Fruit fly (Drosophila melanogaster) whole organism, embryonic: ENCODE measurements around the gene gish.
A peak's percentile ranks its signal among the peaks of the same experiment; 100 is the strongest.

Experiments
- C15 ChIP-seq: fragments of 200-800 bp; sonication (Bioruptor generic); IDR thresholded peaks from 3 replicates; pipeline ENCODE4 v1.3.6; 2022; ENCODE audit warnings: missing biosample characterization, missing genetic modification characterization
- CG10147 ChIP-seq: fragments of 200-800 bp; sonication (Bioruptor generic); optimal IDR thresholded peaks from 2 replicates; lab custom pipeline; 2019; ENCODE audit warnings: missing biosample characterization, mild to moderate bottlenecking, missing genetic modification characterization, moderate library complexity
- CG10209 ChIP-seq: fragments of 200-800 bp; sonication (Bioruptor generic); optimal IDR thresholded peaks from 3 replicates; lab custom pipeline; 2017; ENCODE audit warnings: missing biosample characterization, mild to moderate bottlenecking, missing genetic modification characterization, missing genetic modification reagents
- CG10267 ChIP-seq: fragments of 200-800 bp; sonication (Bioruptor generic); optimal IDR thresholded peaks from 2 replicates; lab custom pipeline; 2018; ENCODE audit warnings: missing biosample characterization, mild to moderate bottlenecking, missing genetic modification characterization, moderate library complexity
- CG10274 ChIP-seq: fragments of 200-800 bp; sonication (Bioruptor generic); optimal IDR thresholded peaks from 3 replicates; lab custom pipeline; 2017; ENCODE audit warnings: missing biosample characterization, mild to moderate bottlenecking, missing genetic modification characterization
- CG10979 ChIP-seq: fragments of 200-800 bp; sonication (Bioruptor generic); optimal IDR thresholded peaks from 2 replicates; lab custom pipeline; 2018; ENCODE audit warnings: missing biosample characterization, mild to moderate bottlenecking, missing genetic modification characterization, moderate library complexity
- CG11504 ChIP-seq: fragments of 200-800 bp; sonication (Bioruptor generic); optimal IDR thresholded peaks from 3 replicates; lab custom pipeline; 2019; ENCODE audit warnings: missing biosample characterization, mild to moderate bottlenecking, missing genetic modification characterization, moderate library complexity
- CG13296 ChIP-seq: fragments of 200-800 bp; sonication (Bioruptor generic); optimal IDR thresholded peaks from 3 replicates; lab custom pipeline; 2018; ENCODE audit warnings: missing biosample characterization, mild to moderate bottlenecking, missing genetic modification characterization
- CG13624 ChIP-seq: fragments of 200-800 bp; sonication (Bioruptor generic); optimal IDR thresholded peaks from 2 replicates; lab custom pipeline; 2016; ENCODE audit warnings: missing biosample characterization, missing genetic modification characterization
- CG14014 ChIP-seq: fragments of 200-800 bp; sonication (Bioruptor generic); IDR thresholded peaks from 2 replicates; pipeline ENCODE4 v1.3.6; 2022; ENCODE audit warnings: missing biosample characterization, missing genetic modification characterization
- CG14050 ChIP-seq: fragments of 200-800 bp; sonication (Bioruptor generic); IDR thresholded peaks from 3 replicates; pipeline ENCODE4 v1.3.6; 2022; ENCODE audit warnings: missing biosample characterization, missing genetic modification characterization
- CG14441 ChIP-seq: fragments of 200-800 bp; sonication (Bioruptor generic); IDR thresholded peaks from 2 replicates; pipeline ENCODE4 v1.3.6; 2022; ENCODE audit warnings: missing biosample characterization, missing genetic modification characterization
- CG14667 ChIP-seq: fragments of 200-800 bp; sonication (Bioruptor generic); IDR thresholded peaks from 2 replicates; pipeline ENCODE4 v1.3.6; 2022; ENCODE audit warnings: missing biosample characterization, missing genetic modification characterization
- CG15696 ChIP-seq: fragments of 200-800 bp; sonication (Bioruptor generic); optimal IDR thresholded peaks from 2 replicates; lab custom pipeline; 2019; ENCODE audit warnings: missing biosample characterization, mild to moderate bottlenecking, missing genetic modification characterization, moderate library complexity
- CG1603 ChIP-seq: fragments of 200-800 bp; sonication (Bioruptor generic); optimal IDR thresholded peaks from 2 replicates; lab custom pipeline; 2019; ENCODE audit warnings: missing biosample characterization, mild to moderate bottlenecking, missing genetic modification characterization, moderate library complexity
- CG17802 ChIP-seq: fragments of 200-800 bp; sonication (Bioruptor generic); optimal IDR thresholded peaks from 2 replicates; lab custom pipeline; 2018; ENCODE audit warnings: missing biosample characterization, mild to moderate bottlenecking, missing genetic modification characterization, moderate library complexity
- CG18599 ChIP-seq: fragments of 200-800 bp; sonication (Bioruptor generic); optimal IDR thresholded peaks from 3 replicates; lab custom pipeline; 2017; ENCODE audit warnings: missing biosample characterization, missing genetic modification characterization, mild to moderate bottlenecking, moderate library complexity, missing genetic modification reagents
- CG30431 ChIP-seq: fragments of 200-800 bp; sonication (Bioruptor generic); optimal IDR thresholded peaks from 2 replicates; lab custom pipeline; 2017; ENCODE audit warnings: missing biosample characterization, missing genetic modification characterization
- CG34376 ChIP-seq: fragments of 200-800 bp; sonication (Bioruptor generic); optimal IDR thresholded peaks from 2 replicates; lab custom pipeline; 2018; ENCODE audit warnings: missing biosample characterization, mild to moderate bottlenecking, missing genetic modification characterization
- CG6272 ChIP-seq: fragments of 200-800 bp; sonication (Bioruptor generic); IDR thresholded peaks from 2 replicates; pipeline ENCODE4 v1.3.6; 2022; ENCODE audit warnings: missing biosample characterization, missing genetic modification characterization
- CG7839 ChIP-seq: fragments of 200-800 bp; sonication (Bioruptor generic); optimal IDR thresholded peaks from 3 replicates; lab custom pipeline; 2018; ENCODE audit warnings: missing biosample characterization, mild to moderate bottlenecking, missing genetic modification characterization, moderate library complexity
- CG9215 ChIP-seq: fragments of 200-800 bp; sonication (Bioruptor generic); IDR thresholded peaks from 2 replicates; pipeline ENCODE4 v1.3.6; 2022; ENCODE audit warnings: missing biosample characterization, missing genetic modification characterization
- CG9437 ChIP-seq: fragments of 200-800 bp; sonication (Bioruptor generic); optimal IDR thresholded peaks from 2 replicates; lab custom pipeline; 2018; ENCODE audit warnings: missing biosample characterization, mild to moderate bottlenecking, missing genetic modification characterization
- CG9932 ChIP-seq: fragments of 200-800 bp; sonication (Bioruptor generic); IDR thresholded peaks from 2 replicates; pipeline ENCODE4 v1.3.6; 2022; ENCODE audit warnings: missing biosample characterization, missing genetic modification characterization
- Chrac-16 ChIP-seq: fragments of 200-800 bp; sonication (Bioruptor generic); optimal IDR thresholded peaks from 3 replicates; lab custom pipeline; 2016; ENCODE audit warnings: missing biosample characterization, missing genetic modification characterization
- E2f2 ChIP-seq: fragments of 200-800 bp; sonication (Bioruptor generic); IDR thresholded peaks from 2 replicates; pipeline ENCODE4 v1.3.6; 2022; ENCODE audit warnings: missing biosample characterization, missing genetic modification characterization
- HHEX ChIP-seq: fragments of 200-800 bp; sonication (Bioruptor generic); optimal IDR thresholded peaks from 3 replicates; lab custom pipeline; 2017; ENCODE audit warnings: missing biosample characterization, mild to moderate bottlenecking, missing genetic modification characterization, missing genetic modification reagents
- HLH3B ChIP-seq: fragments of 200-800 bp; sonication (Bioruptor generic); IDR thresholded peaks from 2 replicates; pipeline ENCODE4 v1.3.6; 2022; ENCODE audit warnings: missing biosample characterization, missing genetic modification characterization
- MTF-1 ChIP-seq: fragments of 200-800 bp; sonication (Bioruptor generic); optimal IDR thresholded peaks from 2 replicates; lab custom pipeline; 2018; ENCODE audit warnings: missing biosample characterization, mild to moderate bottlenecking, missing genetic modification characterization, borderline replicate concordance
- Nf-YB ChIP-seq: fragments of 200-800 bp; sonication (Bioruptor generic); optimal IDR thresholded peaks from 3 replicates; lab custom pipeline; 2019; ENCODE audit warnings: missing biosample characterization, mild to moderate bottlenecking, missing genetic modification characterization, moderate library complexity
- NfI ChIP-seq: fragments of 200-800 bp; sonication (Bioruptor generic); optimal IDR thresholded peaks from 3 replicates; lab custom pipeline; 2018; ENCODE audit warnings: missing biosample characterization, mild to moderate bottlenecking, missing genetic modification characterization, moderate library complexity
- Poxn ChIP-seq: fragments of 200-800 bp; sonication (Bioruptor generic); IDR thresholded peaks from 2 replicates; pipeline ENCODE4 v1.3.6; 2022; ENCODE audit warnings: missing biosample characterization, missing genetic modification characterization
- Scr ChIP-seq: fragments of 200-800 bp; sonication (Bioruptor generic); IDR thresholded peaks from 2 replicates; pipeline ENCODE4 v1.3.6; 2022; ENCODE audit warnings: missing biosample characterization, missing genetic modification characterization; ENCODE audit not compliant: partially characterized antibody
- Sox102F ChIP-seq: fragments of 200-800 bp; sonication (Bioruptor generic); optimal IDR thresholded peaks from 2 replicates; lab custom pipeline; 2018; ENCODE audit warnings: missing biosample characterization, mild to moderate bottlenecking, missing genetic modification characterization, moderate library complexity
- Xbp1 ChIP-seq: fragments of 200-800 bp; sonication (Bioruptor generic); optimal IDR thresholded peaks from 3 replicates; lab custom pipeline; 2016; ENCODE audit warnings: missing biosample characterization, mild to moderate bottlenecking, missing genetic modification characterization
- fd3F ChIP-seq: fragments of 200-800 bp; sonication (Bioruptor generic); optimal IDR thresholded peaks from 2 replicates; lab custom pipeline; 2018; ENCODE audit warnings: missing biosample characterization, mild to moderate bottlenecking, missing genetic modification characterization, moderate library complexity
- fu2 ChIP-seq: fragments of 200-800 bp; sonication (Bioruptor generic); optimal IDR thresholded peaks from 2 replicates; lab custom pipeline; 2016; ENCODE audit warnings: missing biosample characterization, missing genetic modification characterization
- grn ChIP-seq: fragments of 200-800 bp; sonication (Bioruptor generic); optimal IDR thresholded peaks from 3 replicates; lab custom pipeline; 2017; ENCODE audit warnings: missing biosample characterization, missing genetic modification characterization
- inv ChIP-seq: fragments of 200-800 bp; sonication (Bioruptor generic); IDR thresholded peaks from 2 replicates; pipeline ENCODE4 v1.3.6; 2022; ENCODE audit warnings: missing biosample characterization, missing genetic modification characterization; ENCODE audit not compliant: partially characterized antibody
- kay ChIP-seq: fragments of 200-800 bp; sonication (Bioruptor generic); optimal IDR thresholded peaks from 2 replicates; lab custom pipeline; 2016; ENCODE audit warnings: missing biosample characterization, missing genetic modification characterization
- peb ChIP-seq: fragments of 200-800 bp; sonication (Bioruptor generic); IDR thresholded peaks from 2 replicates; pipeline ENCODE4 v1.3.6; 2022; ENCODE audit warnings: missing biosample characterization, missing genetic modification characterization
- pfk ChIP-seq: fragments of 200-800 bp; sonication (Bioruptor generic); optimal IDR thresholded peaks from 2 replicates; lab custom pipeline; 2018; ENCODE audit warnings: missing biosample characterization, mild to moderate bottlenecking, missing genetic modification characterization, moderate library complexity
- ranshi ChIP-seq: fragments of 200-800 bp; sonication (Bioruptor generic); IDR thresholded peaks from 2 replicates; pipeline ENCODE4 v1.3.6; 2022; ENCODE audit warnings: missing biosample characterization, missing genetic modification characterization
- sd ChIP-seq: fragments of 200-800 bp; sonication (Bioruptor generic); optimal IDR thresholded peaks from 3 replicates; lab custom pipeline; 2018; ENCODE audit warnings: missing biosample characterization, mild to moderate bottlenecking, missing genetic modification characterization, moderate library complexity
- seq ChIP-seq: fragments of 200-800 bp; sonication (Bioruptor generic); IDR thresholded peaks from 2 replicates; pipeline ENCODE4 v1.3.6; 2022; ENCODE audit warnings: missing biosample characterization, missing genetic modification characterization
- tll ChIP-seq, 2 experiments: fragments of 200-800 bp in 1 of 2; fragments of >200 bp in 1 of 2; sonication (Bioruptor generic) in 1 of 2; optimal IDR thresholded peaks; 2 replicates each; lab custom pipeline; 2017 to 2019; ENCODE audit warnings: missing biosample characterization in 2 of 2, missing genetic modification characterization in 2 of 2, mild to moderate bottlenecking in 1 of 2, moderate library complexity in 1 of 2
- ttk ChIP-seq: fragments of 200-800 bp; sonication (Bioruptor generic); IDR thresholded peaks from 2 replicates; pipeline ENCODE4 v2.1.2; 2022; ENCODE audit warnings: missing biosample characterization, missing genetic modification characterization
- tx ChIP-seq: fragments of 200-800 bp; sonication (Bioruptor generic); optimal IDR thresholded peaks from 2 replicates; lab custom pipeline; 2016; ENCODE audit warnings: missing biosample characterization, missing genetic modification characterization
- unc-4 ChIP-seq: fragments of 200-800 bp; sonication (Bioruptor generic); IDR thresholded peaks from 2 replicates; pipeline ENCODE4 v1.3.6; 2022; ENCODE audit warnings: missing biosample characterization, missing genetic modification characterization; ENCODE audit not compliant: partially characterized antibody

The gish gene

dm6 chr3R:16336327-16337052 lies 64.2 kb downstream of the gish start (continued):
- TF ChIP-seq sd (no peak), C15 (GFP tag; lab: Robert Waterston, UW) (no peak), Sox102F (GFP tag; lab: Kevin White, UChicago) (peak; percentile 23), pfk (GFP tag; lab: Kevin White, UChicago) (no peak), tx (no peak), CG9437 (no peak), NfI (GFP tag; lab: Kevin White, UChicago) (no peak), CG10209 (GFP tag; lab: Kevin White, UChicago) (no peak), CG6272 (GFP tag; lab: Robert Waterston, UW) (no peak), Nf-YB (GFP tag; lab: Kevin White, UChicago) (no peak), CG14441 (no peak), CG9215 (no peak), Xbp1 (GFP tag; lab: Kevin White, UChicago) (no peak), CG10147 (GFP tag; lab: Kevin White, UChicago) (no peak), E2f2 (GFP tag; lab: Robert Waterston, UW) (no peak), unc-4 (GFP tag; lab: Robert Waterston, UW) (no peak), HLH3B (no peak), kay (no peak), CG7839 (tag; lab: Kevin White, UChicago) (peak; percentile 17), CG11504 (tag; lab: Kevin White, UChicago) (peak; percentile 42), MTF-1 (GFP tag; lab: Kevin White, UChicago) (no peak), CG14050 (GFP tag; lab: Robert Waterston, UW) (no peak), CG10979 (tag; lab: Kevin White, UChicago) (peak; percentile 15), CG34376 (GFP tag; lab: Kevin White, UChicago) (no peak), seq (GFP tag; lab: Robert Waterston, UW) (no peak), CG14667 (no peak), Chrac-16 (GFP tag; lab: Kevin White, UChicago) (no peak), fu2 (GFP tag; lab: Kevin White, UChicago) (no peak), CG1603 (tag; lab: Kevin White, UChicago) (no peak), Poxn (no peak), CG17802 (no peak), CG10274 (GFP tag; lab: Kevin White, UChicago) (no peak), CG14014 (no peak), tll (GFP tag; optimal IDR thresholded peaks at IDR 0.05; lab: Kevin White, UChicago) (no peak), HHEX (GFP tag; lab: Kevin White, UChicago) (no peak), CG30431 (GFP tag; lab: Kevin White, UChicago) (no peak), CG15696 (tag; lab: Kevin White, UChicago) (no peak), CG10267 (tag; lab: Kevin White, UChicago) (no peak), ttk (GFP tag; lab: Robert Waterston, UW) (no peak), CG18599 (GFP tag; lab: Kevin White, UChicago) (no peak), CG13624 (GFP tag; lab: Kevin White, UChicago) (no peak), CG9932 (GFP tag; lab: Robert Waterston, UW) (no peak), grn (peak; percentile 85), ranshi (GFP tag; lab: Robert Waterston, UW) (no peak), Scr (GFP tag; lab: Robert Waterston, UW) (no peak), peb (no peak), fd3F (GFP tag; lab: Kevin White, UChicago) (no peak), CG13296 (GFP tag; lab: Kevin White, UChicago) (no peak), inv (GFP tag; lab: Robert Waterston, UW) (no peak)
